Worm (Caenorhabditis elegans) whole organism, L4 larva: Measurements from ENCODE around the gene ghi-1.

Experiments used
- R02D3.7 ChIP-seq: fragments of 150-350 bp; sonication (generic microtip); optimal IDR thresholded peaks from 3 replicates; lab custom pipeline; 2014; ENCODE audit warnings: missing biosample characterization, missing genetic modification characterization
- attf-4 ChIP-seq: sonication (generic microtip); optimal IDR thresholded peaks from 3 replicates; lab custom pipeline; 2017; ENCODE audit warnings: missing biosample characterization, missing genetic modification characterization
- ceh-28 ChIP-seq: fragments of 150-350 bp; optimal IDR thresholded peaks from 2 replicates; lab custom pipeline; 2014; ENCODE audit warnings: missing biosample characterization, missing genetic modification reagents, missing genetic modification characterization
- dmd-8 ChIP-seq: fragments of 200-800 bp; sonication (Bioruptor generic); IDR thresholded peaks from 2 replicates; pipeline ENCODE4 v1.3.6; 2022; ENCODE audit warnings: missing genetic modification characterization, missing compliant biosample characterization
- jun-1 ChIP-seq: fragments of 150-350 bp; optimal IDR thresholded peaks from 2 replicates; lab custom pipeline; 2014; ENCODE audit warnings: missing biosample characterization, missing genetic modification reagents, missing genetic modification characterization
- lin-15B ChIP-seq: fragments of 150-350 bp; sonication (generic microtip); optimal IDR thresholded peaks from 3 replicates; lab custom pipeline; 2014; ENCODE audit warnings: missing biosample characterization, missing genetic modification characterization
- mdl-1 ChIP-seq, 2 experiments: fragments of 150-350 bp in 1 of 2; sonication (generic microtip) in 1 of 2; optimal IDR thresholded peaks; 2 replicates each; lab custom pipeline; 2014 to 2017; ENCODE audit warnings: missing biosample characterization in 2 of 2, missing genetic modification characterization in 2 of 2
- nhr-237 ChIP-seq: sonication (generic microtip); optimal IDR thresholded peaks from 2 replicates; lab custom pipeline; 2017; ENCODE audit warnings: missing biosample characterization, missing genetic modification characterization
- rbr-2 ChIP-seq: sonication (generic microtip); optimal IDR thresholded peaks from 2 replicates; lab custom pipeline; 2016; ENCODE audit warnings: missing genotype, missing genetic modification characterization, missing compliant biosample characterization
- skn-1 ChIP-seq: fragments of 150-350 bp; optimal IDR thresholded peaks from 2 replicates; lab custom pipeline; 2014; ENCODE audit warnings: missing biosample characterization, missing genetic modification characterization
- spr-3 ChIP-seq: fragments of 200-800 bp; sonication (Bioruptor generic); optimal IDR thresholded peaks from 2 replicates; lab custom pipeline; 2018; ENCODE audit warnings: mild to moderate bottlenecking, missing genetic modification characterization, missing compliant biosample characterization
- unc-39 ChIP-seq: sonication (generic microtip); optimal IDR thresholded peaks from 2 replicates; lab custom pipeline; 2017; ENCODE audit warnings: missing biosample characterization, missing genetic modification characterization

DNA sequence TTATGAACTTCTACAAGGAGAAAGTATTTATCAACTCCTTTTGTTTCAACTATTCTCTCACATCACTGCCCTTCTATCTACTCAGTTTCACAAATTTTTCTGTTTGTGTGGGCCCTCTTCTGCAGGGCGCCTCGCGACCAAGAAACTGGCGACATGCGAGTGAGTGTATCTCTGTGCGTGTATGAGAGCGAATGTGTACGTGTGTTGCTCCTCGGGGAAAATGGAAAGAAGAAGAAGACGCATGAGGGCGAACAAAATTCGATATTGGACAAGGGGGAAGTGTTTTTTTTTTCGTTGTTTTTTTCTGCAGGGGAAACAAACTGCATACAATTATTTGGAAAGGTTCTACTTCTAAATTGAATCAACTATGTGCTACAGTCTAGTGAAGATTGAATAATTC is 25.0 kb upstream of the ghi-1 start:
- TF ChIP-seq lin-15B (tag; lab: Kevin White, UChicago) = no peak
- TF ChIP-seq spr-3 (GFP tag; lab: Kevin White, UChicago) = no peak
- TF ChIP-seq nhr-237 (tag; lab: Kevin White, UChicago) = no peak
- TF ChIP-seq skn-1 (tag; lab: Kevin White, UChicago) = no peak
- TF ChIP-seq attf-4 (tag; lab: Kevin White, UChicago) = no peak
- TF ChIP-seq jun-1 = no peak
- no peak for TF ChIP-seq ceh-28 (tag; lab: Kevin White, UChicago)
- peak; percentile 43 for TF ChIP-seq rbr-2
- peak in 1 of 2 experiments; percentile 55 for TF ChIP-seq mdl-1 (tag; optimal IDR thresholded peaks at IDR 0.05; lab: Kevin White, UChicago)
- TF ChIP-seq dmd-8 (GFP tag; lab: Robert Waterston, UW) = no peak
- TF ChIP-seq R02D3.7 (tag; lab: Kevin White, UChicago) = no peak
- no peak for TF ChIP-seq unc-39
